Worm (Caenorhabditis elegans): ENCODE results near the gene cdh-4.

cdh-4 gene

ce11 chrIII:4481787-4482186 is 38.4 kb upstream of the cdh-4 start:
- TF ChIP-seq nhr-10 (tag; optimal IDR thresholded peaks at IDR 0.05) (no peak), egl-27 (tag; optimal IDR thresholded peaks at IDR 0.05) (no peak)

- TF ChIP-seq duxl-1 (tag; optimal IDR thresholded peaks at IDR 0.05; ENCODE audit: poor library complexity) = no peak
- no peak for TF ChIP-seq pha-4 (GFP tag; IDR thresholded peaks at IDR 0.05)
- no peak for TF ChIP-seq pha-4 (tag; optimal IDR thresholded peaks at IDR 0.05)
- TF ChIP-seq nhr-42 (GFP tag; IDR thresholded peaks at IDR 0.05) = no peak
- TF ChIP-seq lsy-2 (tag; optimal IDR thresholded peaks at IDR 0.05) = peak in 1 of 2 experiments; percentile 17
Observed at ce11 chrIII:4482986-4483385, 37.2 kb upstream of the cdh-4 start.

- TF ChIP-seq dmd-8 (GFP tag; IDR thresholded peaks at IDR 0.05) (0 out of 2 replicates have a peak, but pooled peaks have one; percentile 71), arid-1 (GFP tag; conservative IDR thresholded peaks at IDR 0.05) (peak; percentile 51; the same call in 1 of the 2 replicates), tra-1 (GFP tag; IDR thresholded peaks at IDR 0.05) (0 out of 2 replicates have a peak, but pooled peaks have one; percentile 32), F26F4.8 (GFP tag; conservative IDR thresholded peaks at IDR 0.05) (peak; percentile 78; the same call in 1 of the 2 replicates)
Observed at ce11 chrIII:4484373-4484772, 35.8 kb upstream of the cdh-4 start.

ce11 chrIII:4487271-4487670 is 32.9 kb upstream of the cdh-4 start:
- TF ChIP-seq sdz-12 (GFP tag; optimal IDR thresholded peaks at IDR 0.05) (no peak), lin-13 (GFP tag; optimal IDR thresholded peaks at IDR 0.05) (no peak), hmg-1.1 (GFP tag; IDR thresholded peaks at IDR 0.05) (no peak), lin-38 (GFP tag; IDR thresholded peaks at IDR 0.05) (no peak), lsy-2 (tag; optimal IDR thresholded peaks at IDR 0.05) (peak in 1 of 2 experiments; percentile 23), nhr-11 (tag; optimal IDR thresholded peaks at IDR 0.05) (peak; percentile 75), hif-1 (tag; optimal IDR thresholded peaks at IDR 0.05) (no peak), ceh-82 (tag; optimal IDR thresholded peaks at IDR 0.05) (no peak), nhr-41 (GFP tag; IDR thresholded peaks at IDR 0.05) (no peak), attf-4 (tag; optimal IDR thresholded peaks at IDR 0.05) (no peak)

ce11 chrIII:4488892-4489409 is 31.2 kb upstream of the cdh-4 start, which contains the start of gene cpg-1:
cpg-1 (plus strand) TSS chrIII:4489359.
- peak in 1 of 2 experiments; percentile 64 for TF ChIP-seq lsy-2 (tag; optimal IDR thresholded peaks at IDR 0.05)
- TF ChIP-seq lin-38 (GFP tag; IDR thresholded peaks at IDR 0.05) = peak; percentile 88
- TF ChIP-seq F49E8.2 (tag; optimal IDR thresholded peaks at IDR 0.05; ENCODE audit: borderline replicate concordance) = peak; percentile 98
- peak; percentile 90 for TF ChIP-seq snpc-1.2 (GFP tag; IDR thresholded peaks at IDR 0.05)
- no peak for TF ChIP-seq nhr-76 (tag; optimal IDR thresholded peaks at IDR 0.05)
- TF ChIP-seq dmd-6 (GFP tag; IDR thresholded peaks at IDR 0.05) = no peak
- TF ChIP-seq nhr-10 (tag; optimal IDR thresholded peaks at IDR 0.05) = no peak
- no peak for TF ChIP-seq fkh-10 (GFP tag; optimal IDR thresholded peaks at IDR 0.05)
- TF ChIP-seq lin-15B (tag; optimal IDR thresholded peaks at IDR 0.05) = no peak
- TF ChIP-seq php-3 (GFP tag; IDR thresholded peaks at IDR 0.05) = no peak
- peak; percentile 71; the same call in 1 of the 2 replicates for TF ChIP-seq arid-1 (GFP tag; conservative IDR thresholded peaks at IDR 0.05)
- TF ChIP-seq F37D6.2 (tag; optimal IDR thresholded peaks at IDR 0.05) = no peak
- TF ChIP-seq ceh-44 (GFP tag; IDR thresholded peaks at IDR 0.05) = peak; percentile 60; the same call in 1 of the 2 replicates
- no peak for TF ChIP-seq nhr-111 (GFP tag; optimal IDR thresholded peaks at IDR 0.05)
- no peak for TF ChIP-seq dpl-1 (GFP tag; optimal IDR thresholded peaks at IDR 0.05)
- no peak for TF ChIP-seq tag-97 (GFP tag; IDR thresholded peaks at IDR 0.05)
- TF ChIP-seq pqm-1 (tag; optimal IDR thresholded peaks at IDR 0.05) = no peak
- TF ChIP-seq T26A8.4 (GFP tag; IDR thresholded peaks at IDR 0.05) = no peak
- TF ChIP-seq nhr-237 (tag; optimal IDR thresholded peaks at IDR 0.05) = no peak
- TF ChIP-seq cey-2 (tag; optimal IDR thresholded peaks at IDR 0.05; ENCODE audit: borderline replicate concordance, insufficient read depth) = no peak
- peak; percentile 98 for TF ChIP-seq unc-130 (GFP tag; optimal IDR thresholded peaks at IDR 0.05)
- TF ChIP-seq F26F4.8 (GFP tag; conservative IDR thresholded peaks at IDR 0.05) = no peak
- no peak for TF ChIP-seq zag-1 (tag; optimal IDR thresholded peaks at IDR 0.05)
- TF ChIP-seq Y48G9A.11 (GFP tag; IDR thresholded peaks at IDR 0.05) = peak; percentile 92
- TF ChIP-seq lin-13 (GFP tag; optimal IDR thresholded peaks at IDR 0.05) = peak; percentile 43
- TF ChIP-seq madf-9 (GFP tag; conservative IDR thresholded peaks at IDR 0.05) = no peak
- TF ChIP-seq tra-1 (GFP tag; IDR thresholded peaks at IDR 0.05) = no peak
- no peak for TF ChIP-seq jun-1 (tag; optimal IDR thresholded peaks at IDR 0.05)
- TF ChIP-seq ztf-11 (tag; optimal IDR thresholded peaks at IDR 0.05) = no peak

Data from whole organism, L4 larva.